Worm (Caenorhabditis elegans): ENCODE results near the gene emb-9.

The emb-9 gene

DNA sequence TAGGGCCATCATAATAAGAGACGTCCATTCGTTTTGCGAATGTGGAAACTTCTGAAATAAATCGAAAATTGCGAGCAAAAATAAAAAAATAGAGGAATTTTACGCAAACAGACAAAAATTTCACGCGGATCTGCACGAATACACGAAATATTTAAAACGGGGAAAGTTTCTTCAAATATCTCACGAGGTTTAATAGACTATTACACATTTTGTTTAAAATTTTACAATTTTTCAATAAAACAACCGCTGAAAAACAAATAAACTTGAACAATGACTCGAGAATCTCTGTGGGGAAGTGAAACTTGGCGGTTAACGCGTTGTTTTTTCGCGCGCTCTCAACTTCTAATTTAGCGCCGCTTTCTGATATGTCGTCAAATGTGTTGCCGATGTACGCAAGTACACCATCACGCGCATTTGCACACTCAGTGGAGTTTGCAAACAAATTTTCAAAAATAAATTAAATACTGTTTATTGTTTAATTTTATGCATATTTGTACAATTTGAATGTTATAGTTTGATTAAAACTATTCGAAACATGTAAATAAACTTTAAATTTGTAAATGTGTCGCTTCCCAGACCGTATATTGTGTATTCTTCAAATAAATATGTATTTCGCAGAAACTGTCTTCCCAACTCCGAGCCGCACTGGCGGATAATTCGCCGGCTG is 49.0 kb upstream of the emb-9 start, which contains the start of the genes gpr-2 and rgr-1 (continued):
- TF ChIP-seq rnt-1 (tag; optimal IDR thresholded peaks at IDR 0.05) (peak; percentile 57), skn-1 (tag; optimal IDR thresholded peaks at IDR 0.05) (no peak), ets-5 (GFP tag; IDR thresholded peaks at IDR 0.05) (no peak), zag-1 (tag; optimal IDR thresholded peaks at IDR 0.05) (no peak), fos-1 (tag; optimal IDR thresholded peaks at IDR 0.05) (no peak), zip-4 (GFP tag; optimal IDR thresholded peaks at IDR 0.05) (no peak), mab-9 (GFP tag; IDR thresholded peaks at IDR 0.05) (no peak), snu-23 (GFP tag; optimal IDR thresholded peaks at IDR 0.05) (no peak), ceh-82 (tag; optimal IDR thresholded peaks at IDR 0.05) (peak in 2 of 3 experiments; percentile 27 to 46), elt-2 (tag; optimal IDR thresholded peaks at IDR 0.05) (no peak), F16B12.6 (tag; optimal IDR thresholded peaks at IDR 0.05) (peak; percentile 90), elt-3 (tag; optimal IDR thresholded peaks at IDR 0.05) (no peak), fkh-8 (tag; optimal IDR thresholded peaks at IDR 0.05) (no peak), C16A3.4 (tag; optimal IDR thresholded peaks at IDR 0.05) (no peak), nhr-20 (tag; optimal IDR thresholded peaks at IDR 0.05) (no peak), lin-39 (tag; optimal IDR thresholded peaks at IDR 0.05) (no peak), ztf-4 (tag; optimal IDR thresholded peaks at IDR 0.05) (no peak), lin-13 (GFP tag; optimal IDR thresholded peaks at IDR 0.05) (no peak), tlp-1 (tag; optimal IDR thresholded peaks at IDR 0.05) (no peak), lin-15B (tag; optimal IDR thresholded peaks at IDR 0.05) (peak; percentile 23), hlh-4 (tag; optimal IDR thresholded peaks at IDR 0.05) (no peak), lir-3 (tag; optimal IDR thresholded peaks at IDR 0.05; ENCODE audit: poor library complexity) (no peak), nhr-76 (tag; optimal IDR thresholded peaks at IDR 0.05) (no peak), mef-2 (tag; optimal IDR thresholded peaks at IDR 0.05) (no peak), unc-98 (GFP tag; IDR thresholded peaks at IDR 0.05) (no peak), nhr-77 (tag; optimal IDR thresholded peaks at IDR 0.05) (no peak), efl-1 (optimal IDR thresholded peaks at IDR 0.05) (peak; percentile 59 to 88), efl-1 (GFP tag; optimal IDR thresholded peaks at IDR 0.05 in 1 of 2) (peak; percentile 88 to 99), nhr-90 (tag; optimal IDR thresholded peaks at IDR 0.05; ENCODE audit: poor library complexity) (no peak), nhr-84 (tag; optimal IDR thresholded peaks at IDR 0.05) (no peak), C34B4.2 (tag; optimal IDR thresholded peaks at IDR 0.05) (no peak), nhr-71 (tag; optimal IDR thresholded peaks at IDR 0.05) (peak; percentile 37), egl-27 (tag; optimal IDR thresholded peaks at IDR 0.05) (no peak), unc-62 (GFP tag; optimal IDR thresholded peaks at IDR 0.05) (no peak), ceh-90 (tag; optimal IDR thresholded peaks at IDR 0.05) (no peak), nhr-85 (tag) (peak; percentile 73), ces-1 (GFP tag; optimal IDR thresholded peaks at IDR 0.05) (no peak), blmp-1 (tag; optimal IDR thresholded peaks at IDR 0.05) (peak; percentile 52)

DNA sequence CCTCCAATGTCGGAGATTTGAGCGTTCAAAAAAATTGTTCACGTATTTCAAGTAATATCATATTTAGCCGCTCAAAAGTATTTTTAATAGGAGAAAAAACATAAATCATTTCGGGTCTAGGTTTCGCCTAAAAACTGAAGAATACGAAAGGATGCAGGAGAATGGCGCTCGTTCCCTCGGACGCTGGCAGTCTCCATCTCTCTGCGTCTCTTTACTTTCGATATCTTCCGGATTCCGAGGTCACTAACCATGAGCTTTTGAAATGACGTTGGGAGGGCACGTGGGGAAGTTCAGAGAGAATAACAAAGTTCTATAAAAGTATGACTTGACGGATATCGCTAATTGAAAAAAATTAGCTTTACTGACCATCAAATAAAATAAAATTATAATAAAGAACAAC is 46.7 kb upstream of the emb-9 start:
- TF ChIP-seq grh-1 (GFP tag; IDR thresholded peaks at IDR 0.05) (no peak), lin-39 (tag; optimal IDR thresholded peaks at IDR 0.05) (no peak), unc-62 (GFP tag; optimal IDR thresholded peaks at IDR 0.05) (no peak), nhr-28 (tag; optimal IDR thresholded peaks at IDR 0.05) (no peak), unc-86 (tag; optimal IDR thresholded peaks at IDR 0.05) (peak; percentile 1), tlp-1 (tag; optimal IDR thresholded peaks at IDR 0.05) (no peak), elt-2 (tag; optimal IDR thresholded peaks at IDR 0.05) (no peak), nhr-237 (tag; optimal IDR thresholded peaks at IDR 0.05) (no peak), irx-1 (tag; optimal IDR thresholded peaks at IDR 0.05) (no peak), ceh-82 (tag; optimal IDR thresholded peaks at IDR 0.05) (peak in 1 of 3 experiments; percentile 0), lir-3 (tag; optimal IDR thresholded peaks at IDR 0.05; ENCODE audit: poor library complexity) (no peak), hlh-17 (GFP tag; optimal IDR thresholded peaks at IDR 0.05; ENCODE audit: borderline replicate concordance) (no peak), ama-1 (optimal IDR thresholded peaks at IDR 0.05) (no peak), snpc-4 (tag; optimal IDR thresholded peaks at IDR 0.05) (no peak), egl-13 (tag; optimal IDR thresholded peaks at IDR 0.05) (no peak), C34B4.2 (tag; optimal IDR thresholded peaks at IDR 0.05) (no peak), nhr-11 (tag; optimal IDR thresholded peaks at IDR 0.05) (no peak), mef-2 (tag; optimal IDR thresholded peaks at IDR 0.05) (no peak), ceh-63 (GFP tag; optimal IDR thresholded peaks at IDR 0.05) (no peak), tbx-2 (tag; optimal IDR thresholded peaks at IDR 0.05) (no peak), Y116A8C.19 (tag; optimal IDR thresholded peaks at IDR 0.05; ENCODE audit: borderline replicate concordance) (no peak), alr-1 (tag; optimal IDR thresholded peaks at IDR 0.05; ENCODE audit: borderline replicate concordance) (no peak), lin-14 (GFP tag; optimal IDR thresholded peaks at IDR 0.05) (peak; percentile 77), nhr-84 (tag; optimal IDR thresholded peaks at IDR 0.05) (no peak)
